Fruit fly (Drosophila melanogaster) whole organism, embryonic: ENCODE measurements around the gene CG4297.

Experiments used
- CG11247 ChIP-seq: fragments of 200-800 bp; sonication (Bioruptor generic); IDR thresholded peaks from 2 replicates; pipeline ENCODE4 v1.3.6; 2022; ENCODE audit warnings: missing biosample characterization, missing genetic modification characterization
- CG11504 ChIP-seq: fragments of 200-800 bp; sonication (Bioruptor generic); optimal IDR thresholded peaks from 3 replicates; lab custom pipeline; 2019; ENCODE audit warnings: missing biosample characterization, mild to moderate bottlenecking, missing genetic modification characterization, moderate library complexity
- CG15601 ChIP-seq: fragments of 200-800 bp; sonication (Bioruptor generic); optimal IDR thresholded peaks from 3 replicates; lab custom pipeline; 2019; ENCODE audit warnings: missing biosample characterization, mild to moderate bottlenecking, missing genetic modification characterization, moderate library complexity
- CG16779 ChIP-seq: fragments of 200-800 bp; sonication (Bioruptor generic); IDR thresholded peaks from 2 replicates; pipeline ENCODE4 v1.3.6; 2022; ENCODE audit warnings: missing biosample characterization, missing genetic modification characterization
- CG17802 ChIP-seq: fragments of 200-800 bp; sonication (Bioruptor generic); optimal IDR thresholded peaks from 2 replicates; lab custom pipeline; 2018; ENCODE audit warnings: missing biosample characterization, mild to moderate bottlenecking, missing genetic modification characterization, moderate library complexity
- CG2116 ChIP-seq: fragments of 200-800 bp; sonication (Bioruptor generic); optimal IDR thresholded peaks from 3 replicates; lab custom pipeline; 2018; ENCODE audit warnings: missing biosample characterization, mild to moderate bottlenecking, missing genetic modification characterization
- CG2120 ChIP-seq: fragments of 200-800 bp; sonication (Bioruptor generic); optimal IDR thresholded peaks from 3 replicates; lab custom pipeline; 2016; ENCODE audit warnings: missing biosample characterization, missing genetic modification characterization
- CG3838 ChIP-seq: fragments of 200-800 bp; sonication (Bioruptor generic); optimal IDR thresholded peaks from 3 replicates; lab custom pipeline; 2016; ENCODE audit warnings: missing biosample characterization, missing genetic modification characterization
- CG5245 ChIP-seq: fragments of 200-800 bp; sonication (Bioruptor generic); optimal IDR thresholded peaks from 3 replicates; lab custom pipeline; 2016; ENCODE audit warnings: missing biosample characterization, missing genetic modification characterization
- CG6689 ChIP-seq: fragments of 200-800 bp; sonication (Bioruptor generic); IDR thresholded peaks from 2 replicates; pipeline ENCODE4 v1.3.6; 2022; ENCODE audit warnings: missing biosample characterization, missing genetic modification characterization
- CG7839 ChIP-seq: fragments of 200-800 bp; sonication (Bioruptor generic); optimal IDR thresholded peaks from 3 replicates; lab custom pipeline; 2018; ENCODE audit warnings: missing biosample characterization, mild to moderate bottlenecking, missing genetic modification characterization, moderate library complexity
- CG8765 ChIP-seq: fragments of 200-800 bp; sonication (Bioruptor generic); IDR thresholded peaks from 2 replicates; pipeline ENCODE4 v1.3.6; 2022; ENCODE audit warnings: missing biosample characterization, missing genetic modification characterization
- CG9215 ChIP-seq: fragments of 200-800 bp; sonication (Bioruptor generic); IDR thresholded peaks from 2 replicates; pipeline ENCODE4 v1.3.6; 2022; ENCODE audit warnings: missing biosample characterization, missing genetic modification characterization
- CG9876 ChIP-seq: fragments of 200-800 bp; sonication (Bioruptor generic); optimal IDR thresholded peaks from 2 replicates; lab custom pipeline; 2016; ENCODE audit warnings: missing biosample characterization, missing genetic modification characterization
- D ChIP-seq, 2 experiments: fragments of 200-800 bp in 1 of 2; fragments of >200 bp in 1 of 2; sonication (Bioruptor generic) in 1 of 2; optimal IDR thresholded peaks; 2 replicates in 1 of 2; 3 replicates in 1 of 2; lab custom pipeline; 2017; ENCODE audit warnings: mild to moderate bottlenecking in 1 of 2, missing biosample characterization in 1 of 2, missing genetic modification characterization in 1 of 2, missing genetic modification reagents in 1 of 2
- Dip3 ChIP-seq: fragments of 200-800 bp; sonication (Bioruptor generic); optimal IDR thresholded peaks from 3 replicates; lab custom pipeline; 2016; ENCODE audit warnings: missing biosample characterization, missing genetic modification characterization
- Drgx ChIP-seq: fragments of 200-800 bp; sonication (Bioruptor generic); IDR thresholded peaks from 2 replicates; pipeline ENCODE4 v1.3.6; 2022; ENCODE audit warnings: missing biosample characterization, missing genetic modification characterization
- H2.0 ChIP-seq: fragments of 200-800 bp; sonication (Bioruptor generic); IDR thresholded peaks from 2 replicates; pipeline ENCODE4 v1.3.6; 2022; ENCODE audit warnings: missing biosample characterization, missing genetic modification characterization
- Hand ChIP-seq: fragments of 200-800 bp; sonication (Bioruptor generic); optimal IDR thresholded peaks from 2 replicates; lab custom pipeline; 2017; ENCODE audit warnings: mild to moderate bottlenecking, missing biosample characterization, missing genetic modification reagents, missing genetic modification characterization
- Hr78 ChIP-seq, 2 experiments: fragments of 200-800 bp in 1 of 2; fragments of >200 bp in 1 of 2; sonication (Bioruptor generic) in 1 of 2; optimal IDR thresholded peaks; 2 replicates each; lab custom pipeline; 2017 to 2019; ENCODE audit warnings: missing biosample characterization in 2 of 2, missing genetic modification characterization in 2 of 2, mild to moderate bottlenecking in 1 of 2, moderate library complexity in 1 of 2
- Mad ChIP-seq: fragments of 200-800 bp; sonication (Bioruptor generic); optimal IDR thresholded peaks from 2 replicates; lab custom pipeline; 2016; ENCODE audit warnings: missing biosample characterization, missing genetic modification characterization
- NFAT ChIP-seq: fragments of 200-800 bp; sonication (Bioruptor generic); IDR thresholded peaks from 2 replicates; pipeline ENCODE4 v1.3.6; 2022; ENCODE audit warnings: missing biosample characterization, missing genetic modification characterization
- NfI ChIP-seq: fragments of 200-800 bp; sonication (Bioruptor generic); optimal IDR thresholded peaks from 3 replicates; lab custom pipeline; 2018; ENCODE audit warnings: missing biosample characterization, mild to moderate bottlenecking, missing genetic modification characterization, moderate library complexity
- Ravus ChIP-seq: fragments of 200-800 bp; sonication (Bioruptor generic); IDR thresholded peaks from 2 replicates; pipeline ENCODE4 v1.3.6; 2022; ENCODE audit warnings: missing biosample characterization, missing genetic modification characterization
- Sry-δ ChIP-seq: fragments of 200-800 bp; sonication (Bioruptor generic); optimal IDR thresholded peaks from 2 replicates; lab custom pipeline; 2016; ENCODE audit warnings: missing biosample characterization, missing genetic modification characterization
- abd-A ChIP-seq: fragments of 200-800 bp; sonication (Bioruptor generic); optimal IDR thresholded peaks from 3 replicates; lab custom pipeline; 2019; ENCODE audit warnings: missing biosample characterization, mild to moderate bottlenecking, missing genetic modification characterization, moderate library complexity
- chinmo ChIP-seq: fragments of 200-800 bp; sonication (Bioruptor generic); IDR thresholded peaks from 4 replicates; pipeline ENCODE4 v1.3.6; 2022; ENCODE audit warnings: missing biosample characterization, missing genetic modification characterization; ENCODE audit not compliant: partially characterized antibody
- crc ChIP-seq: fragments of 200-800 bp; sonication (Bioruptor generic); optimal IDR thresholded peaks from 2 replicates; lab custom pipeline; 2016; ENCODE audit warnings: missing biosample characterization, missing genetic modification characterization
- disco-r ChIP-seq: fragments of 200-800 bp; sonication (Bioruptor generic); optimal IDR thresholded peaks from 2 replicates; lab custom pipeline; 2016; ENCODE audit warnings: missing biosample characterization, missing genetic modification characterization
- eyg ChIP-seq: fragments of 200-800 bp; sonication (Bioruptor generic); optimal IDR thresholded peaks from 3 replicates; lab custom pipeline; 2016; ENCODE audit warnings: missing biosample characterization, missing genetic modification characterization
- fu2 ChIP-seq: fragments of 200-800 bp; sonication (Bioruptor generic); optimal IDR thresholded peaks from 2 replicates; lab custom pipeline; 2016; ENCODE audit warnings: missing biosample characterization, missing genetic modification characterization
- her ChIP-seq: fragments of 200-800 bp; sonication (Bioruptor generic); optimal IDR thresholded peaks from 2 replicates; lab custom pipeline; 2016; ENCODE audit warnings: missing biosample characterization, missing genetic modification characterization
- hkb ChIP-seq, 2 experiments: fragments of 200-800 bp in 1 of 2; fragments of >200 bp in 1 of 2; sonication (Bioruptor generic) in 1 of 2; IDR thresholded peaks in 1 of 2; optimal IDR thresholded peaks in 1 of 2; 2 replicates each; pipeline versions ENCODE4 v1.3.6 to Lab custom; 2017 to 2022; ENCODE audit warnings: missing biosample characterization in 1 of 2, missing genetic modification characterization in 1 of 2
- ken ChIP-seq: fragments of 200-800 bp; sonication (Bioruptor generic); IDR thresholded peaks from 3 replicates; pipeline ENCODE4 v1.3.6; 2022; ENCODE audit warnings: missing biosample characterization, missing genetic modification characterization
- klu ChIP-seq: fragments of 200-800 bp; sonication (Bioruptor generic); IDR thresholded peaks from 2 replicates; pipeline ENCODE4 v1.3.6; 2022; ENCODE audit warnings: missing biosample characterization, missing genetic modification characterization
- kni ChIP-seq: fragments of 200-800 bp; sonication (Bioruptor generic); optimal IDR thresholded peaks from 3 replicates; lab custom pipeline; 2017; ENCODE audit warnings: mild to moderate bottlenecking, missing biosample characterization, missing genetic modification reagents, missing genetic modification characterization
- lov ChIP-seq, 2 experiments: fragments of 200-800 bp in 1 of 2; fragments of >200 bp in 1 of 2; sonication (Bioruptor generic) in 1 of 2; IDR thresholded peaks in 1 of 2; optimal IDR thresholded peaks in 1 of 2; 2 replicates in 1 of 2; 3 replicates in 1 of 2; pipeline versions ENCODE4 v1.3.6 to Lab custom; 2017 to 2022; ENCODE audit warnings: missing biosample characterization in 1 of 2, missing genetic modification characterization in 1 of 2
- mld ChIP-seq: fragments of 200-800 bp; sonication (Bioruptor generic); IDR thresholded peaks from 3 replicates; pipeline ENCODE4 v1.3.6; 2022; ENCODE audit warnings: missing biosample characterization, missing genetic modification characterization; ENCODE audit not compliant: partially characterized antibody
- onecut ChIP-seq: fragments of 200-800 bp; sonication (Bioruptor generic); IDR thresholded peaks from 2 replicates; pipeline ENCODE4 v1.3.6; 2022; ENCODE audit warnings: missing biosample characterization, missing genetic modification characterization
- pfk ChIP-seq: fragments of 200-800 bp; sonication (Bioruptor generic); optimal IDR thresholded peaks from 2 replicates; lab custom pipeline; 2018; ENCODE audit warnings: missing biosample characterization, mild to moderate bottlenecking, missing genetic modification characterization, moderate library complexity
- pros ChIP-seq: fragments of 200-800 bp; sonication (Bioruptor generic); optimal IDR thresholded peaks from 3 replicates; lab custom pipeline; 2019; ENCODE audit warnings: missing biosample characterization, mild to moderate bottlenecking, missing genetic modification characterization, moderate library complexity
- sd ChIP-seq: fragments of 200-800 bp; sonication (Bioruptor generic); optimal IDR thresholded peaks from 3 replicates; lab custom pipeline; 2018; ENCODE audit warnings: missing biosample characterization, mild to moderate bottlenecking, missing genetic modification characterization, moderate library complexity
- sens ChIP-seq: fragments of 200-800 bp; sonication (Bioruptor generic); peaks from one replicate; lab custom pipeline; 2016; ENCODE audit warnings: missing biosample characterization, missing genetic modification characterization
- sna ChIP-seq: fragments of 200-800 bp; sonication (Bioruptor generic); IDR thresholded peaks from 2 replicates; pipeline ENCODE4 v1.3.6; 2022; ENCODE audit warnings: missing biosample characterization, missing genetic modification characterization; ENCODE audit not compliant: partially characterized antibody
- tio ChIP-seq: fragments of 200-800 bp; sonication (Bioruptor generic); optimal IDR thresholded peaks from 2 replicates; lab custom pipeline; 2017; ENCODE audit warnings: missing biosample characterization, missing genetic modification characterization, inconsistent platforms
- vvl ChIP-seq: fragments of 200-800 bp; sonication (Bioruptor generic); IDR thresholded peaks from 2 replicates; pipeline ENCODE4 v1.3.6; 2022; ENCODE audit warnings: missing biosample characterization, missing genetic modification characterization
- zen ChIP-seq: fragments of 200-800 bp; sonication (Bioruptor generic); optimal IDR thresholded peaks from 3 replicates; lab custom pipeline; 2018; ENCODE audit warnings: missing biosample characterization, mild to moderate bottlenecking, missing genetic modification characterization, moderate library complexity

CG4297 gene

dm6 chr2L:439339-439738 lies 32.7 kb downstream of the CG4297 start (continued):
- TF ChIP-seq Drgx (GFP tag; lab: Robert Waterston, UW) = peak; percentile 68
- TF ChIP-seq CG5245 = no peak
- TF ChIP-seq CG15601 (tag; lab: Kevin White, UChicago) = peak; percentile 6
- TF ChIP-seq Ravus (GFP tag; lab: Robert Waterston, UW) = no peak
- no peak for TF ChIP-seq ken (GFP tag; lab: Robert Waterston, UW)
- TF ChIP-seq CG9215 (GFP tag; lab: Robert Waterston, UW) = no peak
- no peak for TF ChIP-seq H2.0
- no peak for TF ChIP-seq tio (GFP tag; lab: Kevin White, UChicago)
- no peak for TF ChIP-seq CG9876 (GFP tag; lab: Kevin White, UChicago)
- no peak for TF ChIP-seq vvl (GFP tag; lab: Robert Waterston, UW)
- TF ChIP-seq CG16779 (GFP tag; lab: Robert Waterston, UW) = no peak
- no peak for TF ChIP-seq CG7839 (tag; lab: Kevin White, UChicago)
- TF ChIP-seq klu (GFP tag; lab: Robert Waterston, UW) = no peak
- TF ChIP-seq lov (optimal IDR thresholded peaks at IDR 0.05; lab: Kevin White, UChicago) = no peak
- no peak for TF ChIP-seq lov (GFP tag; IDR thresholded peaks at IDR 0.05; lab: Robert Waterston, UW)
- no peak for TF ChIP-seq eyg (GFP tag; lab: Kevin White, UChicago)
- TF ChIP-seq fu2 (GFP tag; lab: Kevin White, UChicago) = no peak
- TF ChIP-seq CG6689 (GFP tag; lab: Robert Waterston, UW) = no peak
- no peak for TF ChIP-seq her

DNA sequence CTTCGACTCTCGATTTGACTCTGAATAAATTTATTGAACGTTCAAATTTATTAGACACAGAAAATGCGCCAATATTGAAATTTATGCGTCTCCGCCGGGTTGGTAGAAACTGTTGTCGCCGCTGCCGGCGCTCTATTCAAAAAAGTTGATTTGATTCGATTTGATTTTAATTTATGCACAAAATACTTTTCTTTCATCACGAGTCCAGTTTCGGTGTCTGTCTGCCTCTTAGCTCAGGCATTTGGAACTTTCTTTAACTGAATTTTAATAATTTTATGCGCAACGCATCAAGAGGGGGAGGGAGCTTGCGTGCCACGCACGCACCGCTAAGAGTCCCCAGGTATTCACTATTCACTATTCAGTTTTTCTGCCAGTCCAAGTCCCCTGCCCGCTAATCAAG lies 34.5 kb downstream of the CG4297 start:
- TF ChIP-seq crc (GFP tag; lab: Kevin White, UChicago) = no peak
- no peak for TF ChIP-seq sna (GFP tag; lab: Robert Waterston, UW)
- TF ChIP-seq zen (tag; lab: Kevin White, UChicago) = no peak
- no peak for TF ChIP-seq mld (GFP tag; lab: Robert Waterston, UW)
- no peak for TF ChIP-seq Dip3 (GFP tag; lab: Kevin White, UChicago)
- no peak for TF ChIP-seq CG2116 (GFP tag; lab: Kevin White, UChicago)
- no peak for TF ChIP-seq Hr78 (GFP tag; optimal IDR thresholded peaks at IDR 0.05; lab: Kevin White, UChicago)
- peak; percentile 41 for TF ChIP-seq sd (tag; lab: Kevin White, UChicago)
- no peak for TF ChIP-seq CG17802 (tag; lab: Kevin White, UChicago)
- TF ChIP-seq pros (GFP tag; lab: Kevin White, UChicago) = peak; percentile 55
- TF ChIP-seq Drgx (GFP tag; lab: Robert Waterston, UW) = no peak
- TF ChIP-seq disco-r (GFP tag; lab: Kevin White, UChicago) = no peak
- no peak for TF ChIP-seq CG2120 (GFP tag; lab: Kevin White, UChicago)
- TF ChIP-seq CG11504 (tag; lab: Kevin White, UChicago) = no peak
- TF ChIP-seq chinmo (GFP tag; lab: Robert Waterston, UW) = no peak
- peak; percentile 41 for TF ChIP-seq abd-A (tag; lab: Kevin White, UChicago)
- no peak for TF ChIP-seq CG3838
- TF ChIP-seq hkb (optimal IDR thresholded peaks at IDR 0.05; lab: Kevin White, UChicago) = peak; percentile 27
- no peak for TF ChIP-seq hkb (GFP tag; IDR thresholded peaks at IDR 0.05; lab: Robert Waterston, UW)
- TF ChIP-seq D (optimal IDR thresholded peaks at IDR 0.05; lab: Kevin White, UChicago) = no peak
- TF ChIP-seq D (GFP tag; optimal IDR thresholded peaks at IDR 0.05; lab: Kevin White, UChicago) = no peak
- TF ChIP-seq CG8765 = no peak
- TF ChIP-seq sens = peak; percentile 40
- no peak for TF ChIP-seq CG7839 (tag; lab: Kevin White, UChicago)
- no peak for TF ChIP-seq NFAT (GFP tag; lab: Robert Waterston, UW)
- TF ChIP-seq NfI (GFP tag; lab: Kevin White, UChicago) = no peak
- TF ChIP-seq onecut (GFP tag; lab: Robert Waterston, UW) = 0 out of 2 replicates have a peak, but pooled peaks have one; percentile 29
- TF ChIP-seq CG11247 (GFP tag; lab: Robert Waterston, UW) = 0 out of 2 replicates have a peak, but pooled peaks have one; percentile 8
- peak; percentile 80 for TF ChIP-seq vvl (GFP tag; lab: Robert Waterston, UW)
- peak; percentile 4 for TF ChIP-seq kni (GFP tag; lab: Kevin White, UChicago)
- TF ChIP-seq pfk (GFP tag; lab: Kevin White, UChicago) = no peak
- no peak for TF ChIP-seq Mad (GFP tag; lab: Kevin White, UChicago)
- TF ChIP-seq Hand (GFP tag; lab: Kevin White, UChicago) = no peak
- TF ChIP-seq Sry-δ = no peak
